Worm (Caenorhabditis elegans) whole organism, L3 larva: ENCODE data around the gene F13A2.3.

Experiments used
- nhr-11 ChIP-seq: fragments of 150-350 bp; optimal IDR thresholded peaks from 2 replicates; lab custom pipeline; 2014; ENCODE audit warnings: missing biosample characterization, missing genetic modification characterization
- snpc-4 ChIP-seq: fragments of 150-350 bp; optimal IDR thresholded peaks from 2 replicates; lab custom pipeline; 2014; ENCODE audit warnings: missing biosample characterization, missing genetic modification characterization
- tbx-2 ChIP-seq: sonication (generic microtip); optimal IDR thresholded peaks from 2 replicates; lab custom pipeline; 2016; ENCODE audit warnings: mild to moderate bottlenecking, missing genetic modification characterization, missing compliant biosample characterization

- TF ChIP-seq snpc-4 (tag; lab: Kevin White, UChicago) (no peak), tbx-2 (tag; lab: Kevin White, UChicago) (no peak), nhr-11 (tag; lab: Kevin White, UChicago) (no peak)
Observed at ce11 chrV:4442749-4443381, 46.7 kb upstream of the F13A2.3 start, which contains the start of gene rft-1.
